Fruit fly (Drosophila melanogaster) whole organism, wandering third instar larva: ENCODE measurements around the gene CG4313.

ENCODE experiments used
- Abd-B ChIP-seq: fragments of >200 bp; optimal IDR thresholded peaks from 2 replicates; lab custom pipeline; 2017; ENCODE audit warnings: missing biosample characterization, missing genetic modification characterization
- CG32264 ChIP-seq: fragments of 200-800 bp; sonication (Bioruptor generic); optimal IDR thresholded peaks from 2 replicates; lab custom pipeline; 2016; ENCODE audit warnings: missing biosample characterization, missing genetic modification characterization
- CG9705 ChIP-seq: fragments of 200-800 bp; sonication (Bioruptor generic); optimal IDR thresholded peaks from 2 replicates; lab custom pipeline; 2018; ENCODE audit warnings: missing biosample characterization, mild to moderate bottlenecking, missing genetic modification characterization
- CrebA ChIP-seq: fragments of 200-800 bp; sonication (Bioruptor generic); optimal IDR thresholded peaks from 2 replicates; lab custom pipeline; 2016; ENCODE audit warnings: missing biosample characterization, mild to moderate bottlenecking, missing genetic modification characterization, borderline replicate concordance
- Dfd ChIP-seq: fragments of >200 bp; optimal IDR thresholded peaks from 2 replicates; lab custom pipeline; 2017; ENCODE audit warnings: missing biosample characterization, missing genetic modification characterization
- Dif ChIP-seq: fragments of 200-275, 200-300 bp; sonication (Bioruptor generic); optimal IDR thresholded peaks from 2 replicates; lab custom pipeline; 2018; ENCODE audit warnings: missing biosample characterization, missing genetic modification characterization; ENCODE audit not compliant: partially characterized antibody
- GATAd ChIP-seq: sonication (Bioruptor generic); optimal IDR thresholded peaks from 2 replicates; lab custom pipeline; 2016; ENCODE audit warnings: missing biosample characterization, missing genetic modification characterization
- HLH106 ChIP-seq: fragments of 200-800 bp; optimal IDR thresholded peaks from 3 replicates; lab custom pipeline; 2019; ENCODE audit warnings: missing biosample characterization, mild to moderate bottlenecking, missing genetic modification characterization, moderate library complexity
- Hnf4 ChIP-seq: fragments of 200-800 bp; sonication (Bioruptor generic); optimal IDR thresholded peaks from 2 replicates; lab custom pipeline; 2016; ENCODE audit warnings: missing biosample characterization, mild to moderate bottlenecking, missing genetic modification characterization
- Hr78 ChIP-seq: fragments of >200 bp; optimal IDR thresholded peaks from 2 replicates; lab custom pipeline; 2017; ENCODE audit warnings: missing biosample characterization, missing genetic modification characterization
- Hr83 ChIP-seq: fragments of 200-300 bp; sonication (Bioruptor generic); optimal IDR thresholded peaks from 2 replicates; lab custom pipeline; 2016; ENCODE audit warnings: missing biosample characterization, mild to moderate bottlenecking, missing genetic modification characterization, moderate library complexity; ENCODE audit not compliant: poor library complexity, severe bottlenecking
- Jra ChIP-seq: sonication (Bioruptor generic); optimal IDR thresholded peaks from 2 replicates; lab custom pipeline; 2016; ENCODE audit warnings: missing biosample characterization, missing genetic modification characterization
- Mio ChIP-seq: sonication (Bioruptor generic); optimal IDR thresholded peaks from 2 replicates; lab custom pipeline; 2016; ENCODE audit warnings: missing biosample characterization, missing genetic modification characterization
- Myc ChIP-seq: fragments of >200 bp; optimal IDR thresholded peaks from 2 replicates; lab custom pipeline; 2017
- N ChIP-seq: fragments of >200 bp; optimal IDR thresholded peaks from 2 replicates; lab custom pipeline; 2018; ENCODE audit warnings: missing biosample characterization, missing external identifiers, missing genetic modification characterization
- OdsH ChIP-seq: fragments of 200-800 bp; sonication (Bioruptor generic); optimal IDR thresholded peaks from 2 replicates; lab custom pipeline; 2016; ENCODE audit warnings: missing biosample characterization, mild to moderate bottlenecking, missing genetic modification characterization
- Rel ChIP-seq, 2 experiments: fragments of 200-800 bp; sonication (Bioruptor generic) in 1 of 2; optimal IDR thresholded peaks; 2 replicates in 1 of 2; 3 replicates in 1 of 2; lab custom pipeline; 2016 to 2019; ENCODE audit warnings: mild to moderate bottlenecking in 2 of 2, missing biosample characterization in 2 of 2, missing genetic modification characterization in 2 of 2, moderate library complexity in 1 of 2
- Sp1 ChIP-seq: fragments of 200-800 bp; sonication (Bioruptor generic); optimal IDR thresholded peaks from 3 replicates; lab custom pipeline; 2019; ENCODE audit warnings: missing biosample characterization, mild to moderate bottlenecking, missing genetic modification characterization, moderate library complexity
- Vsx2 ChIP-seq: fragments of 200-300, 225-300 bp; sonication (Bioruptor generic); optimal IDR thresholded peaks from 2 replicates; lab custom pipeline; 2018; ENCODE audit warnings: missing biosample characterization, missing genetic modification characterization; ENCODE audit not compliant: partially characterized antibody
- br ChIP-seq: fragments of 200-800 bp; sonication (Bioruptor generic); optimal IDR thresholded peaks from 2 replicates; lab custom pipeline; 2016; ENCODE audit warnings: missing biosample characterization, missing genetic modification characterization
- brk ChIP-seq: fragments of 200-800 bp; sonication (Bioruptor generic); optimal IDR thresholded peaks from 2 replicates; lab custom pipeline; 2016; ENCODE audit warnings: missing biosample characterization, mild to moderate bottlenecking, missing genetic modification characterization
- dl ChIP-seq, 2 experiments: fragments of 175-275, 200-275 bp in 1 of 2; fragments of 200-275 bp in 1 of 2; sonication (Bioruptor generic); optimal IDR thresholded peaks; lab custom pipeline; 2018; ENCODE audit warnings: mild to moderate bottlenecking in 2 of 2, missing biosample characterization in 2 of 2, missing genetic modification characterization in 2 of 2, moderate library complexity in 2 of 2; ENCODE audit not compliant: partially characterized antibody in 2 of 2, insufficient read depth in 1 of 2
- dmrt93B ChIP-seq: fragments of 200-800 bp; sonication (Bioruptor generic); optimal IDR thresholded peaks from 2 replicates; lab custom pipeline; 2018; ENCODE audit warnings: missing biosample characterization, mild to moderate bottlenecking, missing genetic modification characterization
- dsf ChIP-seq: sonication (Bioruptor generic); optimal IDR thresholded peaks from 2 replicates; lab custom pipeline; 2016; ENCODE audit warnings: missing biosample characterization, missing genetic modification characterization, borderline replicate concordance
- ey ChIP-seq: fragments of 200-800 bp; sonication (Bioruptor generic); optimal IDR thresholded peaks from 2 replicates; lab custom pipeline; 2016; ENCODE audit warnings: missing biosample characterization, missing genetic modification characterization
- foxo ChIP-seq, 2 experiments: fragments of 200-800 bp; sonication (Bioruptor generic); optimal IDR thresholded peaks; 2 replicates in 1 of 2; 3 replicates in 1 of 2; lab custom pipeline; 2016 to 2017; ENCODE audit warnings: missing biosample characterization in 2 of 2, missing genetic modification characterization in 2 of 2
- fru ChIP-seq: fragments of 200-800 bp; sonication (Bioruptor generic); optimal IDR thresholded peaks from 3 replicates; lab custom pipeline; 2016; ENCODE audit warnings: missing biosample characterization, mild to moderate bottlenecking, missing genetic modification characterization
- h ChIP-seq: fragments of 200-800 bp; sonication (Bioruptor generic); optimal IDR thresholded peaks from 3 replicates; lab custom pipeline; 2016; ENCODE audit warnings: missing biosample characterization, mild to moderate bottlenecking, missing genetic modification characterization
- jim ChIP-seq: fragments of 175-275, 200-325 bp; sonication (Bioruptor generic); optimal IDR thresholded peaks from 2 replicates; lab custom pipeline; 2016; ENCODE audit warnings: missing biosample characterization, mild to moderate bottlenecking, missing genetic modification characterization
- lola ChIP-seq: fragments of >200 bp; optimal IDR thresholded peaks from 2 replicates; lab custom pipeline; 2017; ENCODE audit warnings: missing biosample characterization, missing genetic modification characterization
- pan ChIP-seq: fragments of >200 bp; optimal IDR thresholded peaks from 2 replicates; lab custom pipeline; 2017
- psq ChIP-seq: fragments of 200-800 bp; sonication (Bioruptor generic); optimal IDR thresholded peaks from 3 replicates; lab custom pipeline; 2017; ENCODE audit warnings: missing biosample characterization, mild to moderate bottlenecking, missing genetic modification characterization, moderate library complexity
- rgr ChIP-seq: fragments of 200-800 bp; sonication (Bioruptor generic); optimal IDR thresholded peaks from 3 replicates; lab custom pipeline; 2016; ENCODE audit warnings: missing biosample characterization, mild to moderate bottlenecking, missing genetic modification characterization
- sage ChIP-seq: fragments of 200-800 bp; sonication (Bioruptor generic); optimal IDR thresholded peaks from 2 replicates; lab custom pipeline; 2016; ENCODE audit warnings: missing biosample characterization, mild to moderate bottlenecking, missing genetic modification characterization
- sv ChIP-seq: fragments of 200-800 bp; sonication (Bioruptor generic); optimal IDR thresholded peaks from 3 replicates; lab custom pipeline; 2016; ENCODE audit warnings: missing biosample characterization, missing genetic modification characterization
- tai ChIP-seq: sonication (Bioruptor generic); optimal IDR thresholded peaks from 2 replicates; lab custom pipeline; 2016; ENCODE audit warnings: missing biosample characterization, missing genetic modification characterization
- usp ChIP-seq: fragments of >200 bp; optimal IDR thresholded peaks from 2 replicates; lab custom pipeline; 2017; ENCODE audit warnings: missing biosample characterization, missing genetic modification characterization
- woc ChIP-seq: sonication (Bioruptor generic); optimal IDR thresholded peaks from 2 replicates; lab custom pipeline; 2016; ENCODE audit warnings: missing biosample characterization, mild to moderate bottlenecking, missing genetic modification characterization

CG4313 gene

DNA sequence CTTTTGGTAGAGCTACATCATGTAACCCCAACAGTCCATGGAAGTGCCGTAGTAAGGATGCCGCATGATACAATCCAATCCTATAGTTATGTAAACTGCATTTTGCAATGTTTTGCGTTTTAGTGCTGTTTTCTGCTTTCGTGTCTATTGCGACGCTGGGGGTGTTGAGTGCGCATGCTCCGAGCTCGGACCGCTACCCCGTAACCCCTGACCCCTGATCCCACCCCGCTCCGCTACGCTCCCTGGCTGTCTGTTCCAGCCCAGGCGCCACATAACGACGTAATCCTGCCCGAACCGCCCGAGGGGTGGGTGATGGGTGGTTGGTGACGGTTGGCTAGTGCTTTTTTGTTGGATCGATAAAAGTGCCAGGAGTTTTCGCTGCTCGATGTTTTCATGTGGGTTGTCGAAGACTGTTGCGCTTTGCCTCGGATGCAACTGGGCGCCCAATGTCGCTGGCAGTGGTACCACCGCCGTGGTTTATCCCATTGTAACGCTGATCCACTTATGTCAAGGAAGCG, 40.2 kb downstream of the CG4313 start:
- no peak for TF ChIP-seq Hnf4
- no peak for TF ChIP-seq OdsH (GFP tag; lab: Kevin White, UChicago)
- TF ChIP-seq Vsx2 (GFP tag; lab: Kevin White, UChicago) = no peak
- no peak for TF ChIP-seq dmrt93B (GFP tag; lab: Kevin White, UChicago)
- no peak for TF ChIP-seq br (GFP tag; lab: Kevin White, UChicago)
- TF ChIP-seq GATAd = no peak

DNA sequence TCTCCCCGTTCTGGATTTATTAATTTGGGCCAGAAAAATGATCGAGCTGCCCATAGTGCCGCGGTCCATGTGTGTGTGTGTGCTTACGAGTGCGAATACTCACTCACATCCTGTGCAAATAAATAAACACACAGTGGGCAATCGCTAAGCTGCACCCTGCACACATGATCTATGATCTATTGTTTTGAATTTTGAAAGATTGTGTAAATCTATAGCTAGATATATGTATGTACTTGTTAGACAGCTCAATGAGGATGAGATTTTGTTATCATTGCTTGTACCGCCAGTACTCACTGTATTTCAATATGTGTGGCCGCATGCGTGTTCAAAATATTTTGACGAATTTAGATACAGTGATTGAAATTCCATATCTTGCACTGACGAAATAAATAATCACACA, 41.4 kb downstream of the CG4313 start:
- no peak for TF ChIP-seq usp (GFP tag; lab: Kevin White, UChicago)
- TF ChIP-seq fru (GFP tag; lab: Kevin White, UChicago) = peak; percentile 89
- TF ChIP-seq dmrt93B (GFP tag; lab: Kevin White, UChicago) = peak; percentile 82
- no peak for TF ChIP-seq N (GFP tag; lab: Kevin White, UChicago)
- TF ChIP-seq GATAd = no peak
- TF ChIP-seq HLH106 (tag; lab: Kevin White, UChicago) = peak; percentile 92
- peak; percentile 92 for TF ChIP-seq Hnf4
- peak; percentile 84 for TF ChIP-seq Sp1
- peak; percentile 74 for TF ChIP-seq CG9705 (GFP tag; lab: Kevin White, UChicago)
- no peak for TF ChIP-seq Vsx2 (GFP tag; lab: Kevin White, UChicago)
- peak; percentile 89 for TF ChIP-seq br (GFP tag; lab: Kevin White, UChicago)
- TF ChIP-seq lola (GFP tag; lab: Kevin White, UChicago) = no peak
- TF ChIP-seq sv (GFP tag; lab: Kevin White, UChicago) = peak; percentile 25
- TF ChIP-seq tai (GFP tag; lab: Kevin White, UChicago) = no peak
- TF ChIP-seq ey (GFP tag; lab: Kevin White, UChicago) = peak; percentile 94
- no peak for TF ChIP-seq brk
- TF ChIP-seq pan (lab: Kevin White, UChicago) = no peak
- no peak for TF ChIP-seq Myc (lab: Kevin White, UChicago)
- peak; percentile 92 for TF ChIP-seq h (GFP tag; lab: Kevin White, UChicago)
- TF ChIP-seq Jra (GFP tag; lab: Kevin White, UChicago) = peak; percentile 44
- peak; percentile 70 for TF ChIP-seq Mio (GFP tag; lab: Kevin White, UChicago)
- no peak for TF ChIP-seq Abd-B (GFP tag; lab: Kevin White, UChicago)
- TF ChIP-seq dl (GFP tag; optimal IDR thresholded peaks at IDR 0.05; lab: Kevin White, UChicago; ENCODE audit: insufficient read depth in 1 of 2, partially characterized antibody in 2 of 2) = no peak
- peak; percentile 78 to 91 for TF ChIP-seq foxo (GFP tag; optimal IDR thresholded peaks at IDR 0.05; lab: Kevin White, UChicago)
- TF ChIP-seq dsf (GFP tag; lab: Kevin White, UChicago) = peak; percentile 22
- peak; percentile 94 for TF ChIP-seq rgr (GFP tag; lab: Kevin White, UChicago)
- no peak for TF ChIP-seq CrebA (GFP tag; lab: Kevin White, UChicago)
- TF ChIP-seq Dif = no peak
- peak; percentile 77 for TF ChIP-seq CG32264
- TF ChIP-seq sage = no peak
- TF ChIP-seq jim (GFP tag; lab: Kevin White, UChicago) = no peak
- TF ChIP-seq Hr83 = peak; percentile 42
- peak; percentile 71 for TF ChIP-seq psq (GFP tag; lab: Kevin White, UChicago)
- no peak for TF ChIP-seq Hr78 (GFP tag; lab: Kevin White, UChicago)
- no peak for TF ChIP-seq Dfd (GFP tag; lab: Kevin White, UChicago)
- TF ChIP-seq woc (GFP tag; lab: Kevin White, UChicago) = peak; percentile 59
- peak; percentile 1 for TF ChIP-seq Rel (GFP tag; optimal IDR thresholded peaks at IDR 0.05; lab: Kevin White, UChicago)
- peak; percentile 58 for TF ChIP-seq Rel (tag; optimal IDR thresholded peaks at IDR 0.05; lab: Kevin White, UChicago)
- peak; percentile 86 for TF ChIP-seq OdsH (GFP tag; lab: Kevin White, UChicago)
